Worm (Caenorhabditis elegans) whole organism, midembryonic: ENCODE data around the gene srd-47.
"Not testable (repeated sequence)": the region's sequence is repeated elsewhere in the genome, so short reads cannot be mapped to it uniquely, and the experiment has no call there.

Experiments
- T22C8.4 ChIP-seq: fragments of 200-800 bp; sonication (Bioruptor generic); IDR thresholded peaks from 2 replicates; pipeline ENCODE4 v1.3.6; 2022; ENCODE audit warnings: missing genetic modification characterization, missing compliant biosample characterization
- cog-1 ChIP-seq: sonication (generic microtip); optimal IDR thresholded peaks from 2 replicates; lab custom pipeline; 2016; ENCODE audit warnings: missing genetic modification characterization, missing compliant biosample characterization
- flt-1 ChIP-seq: fragments of 200-800 bp; sonication (Bioruptor generic); IDR thresholded peaks from 2 replicates; pipeline ENCODE4 v1.3.6; 2022; ENCODE audit warnings: missing genetic modification characterization, missing compliant biosample characterization
- klf-2 ChIP-seq: fragments of 200-800 bp; sonication (Bioruptor generic); conservative IDR thresholded peaks from 2 replicates; pipeline ENCODE4 v1.3.6; 2022; ENCODE audit warnings: missing genetic modification reagents, missing genetic modification characterization, missing compliant biosample characterization
- med-1 ChIP-seq: sonication (generic microtip); optimal IDR thresholded peaks from 2 replicates; lab custom pipeline; 2017; ENCODE audit warnings: missing genetic modification characterization, mild to moderate bottlenecking, missing compliant biosample characterization, antibody characterized with exemption, missing genetic modification reagents; ENCODE audit not compliant: insufficient read depth
- ref-1 ChIP-seq: fragments of 200-800 bp; sonication (Bioruptor generic); conservative IDR thresholded peaks from 2 replicates; pipeline ENCODE4 v1.3.6; 2022; ENCODE audit warnings: missing genetic modification reagents, missing genetic modification characterization, missing compliant biosample characterization
- tab-1 ChIP-seq: fragments of 200-800 bp; sonication (Bioruptor generic); IDR thresholded peaks from 2 replicates; pipeline ENCODE4 v1.3.6; 2022; ENCODE audit warnings: missing genetic modification characterization, missing compliant biosample characterization
- ztf-23 ChIP-seq: fragments of 200-800 bp; sonication (Bioruptor generic); IDR thresholded peaks from 2 replicates; pipeline ENCODE4 v1.3.6; 2022; ENCODE audit warnings: missing genetic modification reagents, missing genetic modification characterization, missing compliant biosample characterization
- ztf-29 ChIP-seq: fragments of 200-800 bp; sonication (Bioruptor generic); IDR thresholded peaks from 2 replicates; pipeline ENCODE4 v1.3.6; 2022; ENCODE audit warnings: missing genetic modification reagents, missing genetic modification characterization, missing compliant biosample characterization

The srd-47 gene

ce11 chrX:12299834-12300233, 33.6 kb upstream of the srd-47 start, which contains the start of gene W06D11.5:
Gene W06D11.5, plus strand, starts transcription at chrX:12300134.
- TF ChIP-seq klf-2 (GFP tag; lab: Robert Waterston, UW) (no peak), ztf-23 (GFP tag; lab: Robert Waterston, UW) (no peak), T22C8.4 (GFP tag; lab: Robert Waterston, UW) (no peak), med-1 (no peak), ref-1 (no peak), tab-1 (GFP tag; lab: Robert Waterston, UW) (no peak), flt-1 (GFP tag; lab: Robert Waterston, UW) (no peak), cog-1 (tag; lab: Kevin White, UChicago) (no peak), ztf-29 (GFP tag; lab: Robert Waterston, UW) (no peak)

- TF ChIP-seq tab-1 (GFP tag; lab: Robert Waterston, UW); T22C8.4 (GFP tag; lab: Robert Waterston, UW); med-1: not testable (repeated sequence)
These were observed 30.7 kb upstream of the srd-47 start, which contains the start of gene dot-1.3 for ce11 chrX:12302755-12303154. Gene dot-1.3, minus strand, starts transcription at chrX:12302855.

ce11 chrX:12304231-12304630, 29.2 kb upstream of the srd-47 start:
- TF ChIP-seq tab-1 (GFP tag; lab: Robert Waterston, UW): no peak
- no peak for TF ChIP-seq T22C8.4 (GFP tag; lab: Robert Waterston, UW)
- TF ChIP-seq flt-1 (GFP tag; lab: Robert Waterston, UW): no peak
- TF ChIP-seq ztf-29 (GFP tag; lab: Robert Waterston, UW): no peak
- TF ChIP-seq klf-2 (GFP tag; lab: Robert Waterston, UW): no peak
- TF ChIP-seq ztf-23 (GFP tag; lab: Robert Waterston, UW): no peak
- TF ChIP-seq med-1: no peak
- TF ChIP-seq cog-1 (tag; lab: Kevin White, UChicago): no peak
- TF ChIP-seq ref-1: no peak

ce11 chrX:12306565-12306964, 26.9 kb upstream of the srd-47 start, which contains the start of gene phf-32:
Gene phf-32, plus strand, starts transcription at chrX:12306865.
- TF ChIP-seq med-1: no peak
- TF ChIP-seq ref-1: no peak
- no peak for TF ChIP-seq flt-1 (GFP tag; lab: Robert Waterston, UW)

ce11 chrX:12308045-12308499, 25.4 kb upstream of the srd-47 start, which contains the start of gene F17A2.16:
Gene F17A2.16, plus strand, starts transcription at chrX:12308449.
- not testable (repeated sequence) for TF ChIP-seq med-1; ztf-23 (GFP tag; lab: Robert Waterston, UW); ztf-29 (GFP tag; lab: Robert Waterston, UW)

- no peak for TF ChIP-seq T22C8.4 (GFP tag; lab: Robert Waterston, UW)
- no peak for TF ChIP-seq tab-1 (GFP tag; lab: Robert Waterston, UW)
- TF ChIP-seq ref-1: no peak
- no peak for TF ChIP-seq cog-1 (tag; lab: Kevin White, UChicago)
- TF ChIP-seq med-1: no peak
- no peak for TF ChIP-seq ztf-29 (GFP tag; lab: Robert Waterston, UW)
- no peak for TF ChIP-seq klf-2 (GFP tag; lab: Robert Waterston, UW)
- TF ChIP-seq flt-1 (GFP tag; lab: Robert Waterston, UW): no peak
- no peak for TF ChIP-seq ztf-23 (GFP tag; lab: Robert Waterston, UW)
These were observed 19.7 kb upstream of the srd-47 start for ce11 chrX:12313779-12314178.

ce11 chrX:12314395-12314794, 19.0 kb upstream of the srd-47 start:
- TF ChIP-seq ztf-23 (GFP tag; lab: Robert Waterston, UW) (no peak), cog-1 (tag; lab: Kevin White, UChicago) (no peak), ztf-29 (GFP tag; lab: Robert Waterston, UW) (no peak), med-1 (no peak), tab-1 (GFP tag; lab: Robert Waterston, UW) (no peak), flt-1 (GFP tag; lab: Robert Waterston, UW) (no peak), klf-2 (GFP tag; lab: Robert Waterston, UW) (no peak)

ce11 chrX:12315268-12315667, 18.2 kb upstream of the srd-47 start, which contains the start of gene xtr-2:
Gene xtr-2, plus strand, starts transcription at chrX:12315568.
- TF ChIP-seq ref-1: no peak
- TF ChIP-seq tab-1 (GFP tag; lab: Robert Waterston, UW): no peak
- no peak for TF ChIP-seq T22C8.4 (GFP tag; lab: Robert Waterston, UW)
- TF ChIP-seq med-1: no peak
- no peak for TF ChIP-seq cog-1 (tag; lab: Kevin White, UChicago)
- no peak for TF ChIP-seq flt-1 (GFP tag; lab: Robert Waterston, UW)
- TF ChIP-seq ztf-29 (GFP tag; lab: Robert Waterston, UW): no peak

DNA sequence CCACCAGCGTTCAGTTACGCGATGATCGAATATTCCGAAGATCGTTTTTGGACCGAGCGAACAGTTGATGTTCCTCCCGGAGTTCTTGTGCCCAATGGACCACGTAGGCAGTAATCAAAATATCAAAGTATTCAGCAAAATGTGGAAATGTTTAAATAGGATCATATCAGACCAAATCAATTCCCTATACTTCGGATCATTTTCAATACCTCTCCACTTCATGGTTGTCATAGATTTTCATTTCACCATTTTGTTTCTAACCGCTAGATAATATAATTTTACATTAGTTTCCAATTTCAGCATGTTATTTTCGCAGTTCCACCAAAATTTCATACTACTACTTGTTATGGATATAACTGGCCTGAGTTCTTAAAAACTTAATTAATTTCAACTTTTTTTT, 15.9 kb upstream of the srd-47 start:
- no peak for TF ChIP-seq T22C8.4 (GFP tag; lab: Robert Waterston, UW)
- TF ChIP-seq ref-1: no peak
- TF ChIP-seq klf-2 (GFP tag; lab: Robert Waterston, UW): no peak
- TF ChIP-seq flt-1 (GFP tag; lab: Robert Waterston, UW): no peak
- no peak for TF ChIP-seq ztf-29 (GFP tag; lab: Robert Waterston, UW)
- no peak for TF ChIP-seq med-1

DNA sequence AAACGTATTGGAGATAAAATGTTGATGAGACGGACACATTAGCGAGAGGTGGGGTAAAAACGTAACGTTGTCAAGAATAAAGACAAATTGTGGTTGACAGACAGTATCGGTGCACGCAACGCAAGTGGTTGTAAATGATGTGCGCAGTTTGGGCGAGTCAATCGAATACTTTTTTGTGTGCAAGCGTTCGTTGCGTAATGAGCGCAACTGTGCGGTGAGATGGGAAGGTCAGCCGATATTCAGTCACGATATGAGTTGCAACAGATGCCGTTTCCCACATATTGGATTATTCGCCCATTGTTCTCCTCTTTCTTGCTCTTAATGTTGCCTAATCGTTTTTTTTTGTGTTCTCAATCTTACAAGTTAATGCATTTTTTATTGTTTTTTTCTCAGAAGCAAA, 12.7 kb upstream of the srd-47 start, which contains the start of gene ceh-40:
TSS of gene ceh-40 (minus strand) at position 41 of the 400 bp plus-strand sequence.
- no peak for TF ChIP-seq flt-1 (GFP tag; lab: Robert Waterston, UW)
- no peak for TF ChIP-seq ztf-29 (GFP tag; lab: Robert Waterston, UW)
- no peak for TF ChIP-seq cog-1 (tag; lab: Kevin White, UChicago)
- no peak for TF ChIP-seq tab-1 (GFP tag; lab: Robert Waterston, UW)
- no peak for TF ChIP-seq med-1
- TF ChIP-seq klf-2 (GFP tag; lab: Robert Waterston, UW): no peak
- TF ChIP-seq ztf-23 (GFP tag; lab: Robert Waterston, UW): no peak
- no peak for TF ChIP-seq T22C8.4 (GFP tag; lab: Robert Waterston, UW)
- no peak for TF ChIP-seq ref-1
